Fruit fly (Drosophila melanogaster) whole organism, embryonic: ENCODE measurements around the gene CG31793.

ENCODE experiments used
- Awh ChIP-seq: fragments of 200-800 bp; sonication (Bioruptor generic); IDR thresholded peaks from 2 replicates; pipeline ENCODE4, ENCODE4 v1.3.6; 2022; ENCODE audit warnings: missing biosample characterization, missing genetic modification characterization
- Bgb ChIP-seq: fragments of 200-800 bp; sonication (Bioruptor generic); IDR thresholded peaks from 2 replicates; pipeline ENCODE4 v1.3.6; 2022; ENCODE audit warnings: missing biosample characterization, missing genetic modification characterization; ENCODE audit not compliant: partially characterized antibody
- CG10959 ChIP-seq: fragments of 200-800 bp; sonication (Bioruptor generic); IDR thresholded peaks from 2 replicates; pipeline ENCODE4 v1.3.6; 2022; ENCODE audit warnings: missing biosample characterization, missing genetic modification characterization
- CG14710 ChIP-seq: fragments of 200-800 bp; sonication (Bioruptor generic); optimal IDR thresholded peaks from 3 replicates; lab custom pipeline; 2019; ENCODE audit warnings: missing biosample characterization, mild to moderate bottlenecking, missing genetic modification characterization, moderate library complexity
- CG14860 ChIP-seq: fragments of 200-800 bp; sonication (Bioruptor generic); IDR thresholded peaks from 3 replicates; pipeline ENCODE4 v1.3.6; 2022; ENCODE audit warnings: missing biosample characterization, missing genetic modification characterization; ENCODE audit not compliant: partially characterized antibody
- CG1647 ChIP-seq: fragments of 200-800 bp; sonication (Bioruptor generic); optimal IDR thresholded peaks from 3 replicates; lab custom pipeline; 2016; ENCODE audit warnings: missing biosample characterization, missing genetic modification characterization
- CG16779 ChIP-seq: fragments of 200-800 bp; sonication (Bioruptor generic); IDR thresholded peaks from 2 replicates; pipeline ENCODE4 v1.3.6; 2022; ENCODE audit warnings: missing biosample characterization, missing genetic modification characterization
- CG17385 ChIP-seq: fragments of 200-800 bp; sonication (Bioruptor generic); optimal IDR thresholded peaks from 3 replicates; lab custom pipeline; 2018; ENCODE audit warnings: missing biosample characterization, mild to moderate bottlenecking, missing genetic modification characterization
- CG17829 ChIP-seq: fragments of 200-800 bp; optimal IDR thresholded peaks from 2 replicates; lab custom pipeline; 2019; ENCODE audit warnings: missing biosample characterization, mild to moderate bottlenecking, missing genetic modification characterization, moderate library complexity
- CG18619 ChIP-seq: fragments of 200-800 bp; sonication (Bioruptor generic); optimal IDR thresholded peaks from 3 replicates; lab custom pipeline; 2017; ENCODE audit warnings: missing biosample characterization, mild to moderate bottlenecking, missing genetic modification characterization
- CG31224 ChIP-seq: fragments of 200-800 bp; sonication (Bioruptor generic); IDR thresholded peaks from 2 replicates; pipeline ENCODE4 v1.3.6; 2022; ENCODE audit warnings: missing biosample characterization, missing genetic modification characterization
- CG31388 ChIP-seq: fragments of 200-800 bp; sonication (Bioruptor generic); optimal IDR thresholded peaks from 2 replicates; lab custom pipeline; 2016; ENCODE audit warnings: missing biosample characterization, missing genetic modification characterization
- CG34376 ChIP-seq: fragments of 200-800 bp; sonication (Bioruptor generic); optimal IDR thresholded peaks from 2 replicates; lab custom pipeline; 2018; ENCODE audit warnings: missing biosample characterization, mild to moderate bottlenecking, missing genetic modification characterization
- CG6683 ChIP-seq: fragments of 200-800 bp; sonication (Bioruptor generic); optimal IDR thresholded peaks from 2 replicates; lab custom pipeline; 2017; ENCODE audit warnings: missing biosample characterization, mild to moderate bottlenecking, missing genetic modification characterization, missing genetic modification reagents
- CG6765 ChIP-seq: fragments of 200-800 bp; sonication (Bioruptor generic); optimal IDR thresholded peaks from 3 replicates; lab custom pipeline; 2017; ENCODE audit warnings: missing biosample characterization, mild to moderate bottlenecking, missing genetic modification characterization
- CG7963 ChIP-seq: fragments of 200-800 bp; sonication (Bioruptor generic); IDR thresholded peaks from 3 replicates; pipeline ENCODE4 v1.3.6; 2022; ENCODE audit warnings: missing biosample characterization, missing genetic modification characterization; ENCODE audit not compliant: partially characterized antibody
- CG8359 ChIP-seq: fragments of 200-800 bp; sonication (Bioruptor generic); optimal IDR thresholded peaks from 2 replicates; lab custom pipeline; 2017; ENCODE audit warnings: missing biosample characterization, mild to moderate bottlenecking, missing genetic modification characterization, borderline replicate concordance
- CG9817 ChIP-seq: fragments of 200-800 bp; sonication (Bioruptor generic); optimal IDR thresholded peaks from 2 replicates; lab custom pipeline; 2018; ENCODE audit warnings: missing biosample characterization, mild to moderate bottlenecking, missing genetic modification characterization, moderate library complexity
- CkIIα-i1 ChIP-seq: fragments of 200-800 bp; sonication (Bioruptor generic); IDR thresholded peaks from 2 replicates; pipeline ENCODE4 v1.3.6; 2022; ENCODE audit warnings: missing biosample characterization, missing genetic modification characterization
- Dll ChIP-seq: fragments of 200-800 bp; sonication (Bioruptor generic); IDR thresholded peaks from 4 replicates; pipeline ENCODE4 v1.3.6; 2022; ENCODE audit warnings: missing biosample characterization, missing genetic modification characterization; ENCODE audit not compliant: partially characterized antibody
- Fer1 ChIP-seq: fragments of 200-800 bp; sonication (Bioruptor generic); optimal IDR thresholded peaks from 2 replicates; lab custom pipeline; 2017; ENCODE audit warnings: missing biosample characterization, mild to moderate bottlenecking, missing genetic modification characterization
- Fer2 ChIP-seq: fragments of 200-800 bp; sonication (Bioruptor generic); optimal IDR thresholded peaks from 2 replicates; lab custom pipeline; 2018; ENCODE audit warnings: missing biosample characterization, mild to moderate bottlenecking, missing genetic modification characterization, moderate library complexity
- Hr3 ChIP-seq: fragments of 200-800 bp; sonication (Bioruptor generic); optimal IDR thresholded peaks from 3 replicates; lab custom pipeline; 2016; ENCODE audit warnings: missing biosample characterization, missing genetic modification characterization
- Hr51 ChIP-seq, 2 experiments: fragments of 200-800 bp; sonication (Bioruptor generic); optimal IDR thresholded peaks; 2 replicates in 1 of 2; 3 replicates in 1 of 2; lab custom pipeline; 2016 to 2018; ENCODE audit warnings: missing biosample characterization in 2 of 2, missing genetic modification characterization in 2 of 2, mild to moderate bottlenecking in 1 of 2, moderate library complexity in 1 of 2
- MESR4 ChIP-seq: fragments of 200-800 bp; sonication (Bioruptor generic); optimal IDR thresholded peaks from 2 replicates; lab custom pipeline; 2018; ENCODE audit warnings: missing biosample characterization, mild to moderate bottlenecking, missing genetic modification characterization, moderate library complexity
- NC2β ChIP-seq: fragments of 200-800 bp; sonication (Bioruptor generic); optimal IDR thresholded peaks from 2 replicates; lab custom pipeline; 2016; ENCODE audit warnings: missing biosample characterization, missing genetic modification characterization
- Spps ChIP-seq: fragments of 200-800 bp; sonication (Bioruptor generic); optimal IDR thresholded peaks from 2 replicates; lab custom pipeline; 2018; ENCODE audit warnings: missing biosample characterization, mild to moderate bottlenecking, missing genetic modification characterization
- Stat92E ChIP-seq, 3 experiments: fragments of >200 bp in 2 of 3; fragments of 200-800 bp in 1 of 3; sonication (Bioruptor generic) in 1 of 3; optimal IDR thresholded peaks; 2 replicates each; lab custom pipeline; 2017 to 2019; ENCODE audit warnings: missing biosample characterization in 3 of 3, missing genetic modification characterization in 3 of 3, mild to moderate bottlenecking in 1 of 3, moderate library complexity in 1 of 3
- Tbp ChIP-seq: fragments of >200 bp; optimal IDR thresholded peaks from 2 replicates; lab custom pipeline; 2018; ENCODE audit warnings: missing biosample characterization, missing genetic modification characterization
- ase ChIP-seq: fragments of 200-800 bp; sonication (Bioruptor generic); IDR thresholded peaks from 3 replicates; pipeline ENCODE4 v1.3.6; 2022; ENCODE audit warnings: missing biosample characterization, missing genetic modification characterization
- bbx ChIP-seq: fragments of 200-800 bp; sonication (Bioruptor generic); IDR thresholded peaks from 2 replicates; pipeline ENCODE4 v1.3.6; 2022; ENCODE audit warnings: missing biosample characterization, missing genetic modification characterization; ENCODE audit not compliant: partially characterized antibody
- chn ChIP-seq: fragments of 200-800 bp; sonication (Bioruptor generic); optimal IDR thresholded peaks from 2 replicates; lab custom pipeline; 2016; ENCODE audit warnings: missing biosample characterization, missing genetic modification characterization
- crc ChIP-seq: fragments of 200-800 bp; sonication (Bioruptor generic); optimal IDR thresholded peaks from 2 replicates; lab custom pipeline; 2016; ENCODE audit warnings: missing biosample characterization, missing genetic modification characterization
- crol ChIP-seq: fragments of 200-800 bp; sonication (Bioruptor generic); IDR thresholded peaks from 2 replicates; pipeline ENCODE4 v1.3.6; 2022; ENCODE audit warnings: missing biosample characterization, missing genetic modification characterization
- dpn ChIP-seq, 2 experiments: fragments of 200-800 bp; sonication (Bioruptor generic); optimal IDR thresholded peaks; 3 replicates each; lab custom pipeline; 2016; ENCODE audit warnings: missing biosample characterization in 2 of 2, missing genetic modification characterization in 2 of 2
- ems ChIP-seq: fragments of 200-800 bp; sonication (Bioruptor generic); optimal IDR thresholded peaks from 3 replicates; lab custom pipeline; 2016; ENCODE audit warnings: missing biosample characterization, missing genetic modification characterization
- ftz-f1 ChIP-seq: fragments of 200-800 bp; sonication (Bioruptor generic); optimal IDR thresholded peaks from 2 replicates; lab custom pipeline; 2016; ENCODE audit warnings: missing biosample characterization, missing genetic modification characterization
- h ChIP-seq: fragments of >200 bp; optimal IDR thresholded peaks from 2 replicates; lab custom pipeline; 2017
- lmd ChIP-seq: fragments of 200-800 bp; sonication (Bioruptor generic); IDR thresholded peaks from 2 replicates; pipeline ENCODE4 v1.3.6; 2022; ENCODE audit warnings: missing biosample characterization, missing genetic modification characterization
- lola ChIP-seq, 3 experiments: fragments of >200 bp in 2 of 3; fragments of 200-800 bp in 1 of 3; sonication (Bioruptor generic) in 1 of 3; optimal IDR thresholded peaks; 2 replicates each; lab custom pipeline; 2017 to 2019; ENCODE audit warnings: missing biosample characterization in 3 of 3, missing genetic modification characterization in 3 of 3, mild to moderate bottlenecking in 1 of 3, moderate library complexity in 1 of 3
- mam ChIP-seq: fragments of 200-800 bp; sonication (Bioruptor generic); optimal IDR thresholded peaks from 3 replicates; lab custom pipeline; 2016; ENCODE audit warnings: missing biosample characterization, missing genetic modification characterization
- odd ChIP-seq: fragments of 200-800 bp; sonication (Bioruptor generic); optimal IDR thresholded peaks from 2 replicates; lab custom pipeline; 2017; ENCODE audit warnings: missing biosample characterization, mild to moderate bottlenecking, missing genetic modification characterization
- pros ChIP-seq: fragments of 200-800 bp; sonication (Bioruptor generic); optimal IDR thresholded peaks from 3 replicates; lab custom pipeline; 2019; ENCODE audit warnings: missing biosample characterization, mild to moderate bottlenecking, missing genetic modification characterization, moderate library complexity
- pum ChIP-seq: fragments of 200-800 bp; sonication (Bioruptor generic); optimal IDR thresholded peaks from 2 replicates; lab custom pipeline; 2016; ENCODE audit warnings: missing biosample characterization, missing genetic modification characterization
- schlank ChIP-seq: fragments of 200-800 bp; sonication (Bioruptor generic); optimal IDR thresholded peaks from 2 replicates; lab custom pipeline; 2018; ENCODE audit warnings: missing biosample characterization, mild to moderate bottlenecking, missing genetic modification characterization
- ssp ChIP-seq: fragments of 200-800 bp; sonication (Bioruptor generic); IDR thresholded peaks from 2 replicates; pipeline ENCODE4 v1.3.6; 2022; ENCODE audit warnings: missing biosample characterization, missing genetic modification characterization
- tin ChIP-seq: fragments of 200-800 bp; sonication (Bioruptor generic); optimal IDR thresholded peaks from 3 replicates; lab custom pipeline; 2016; ENCODE audit warnings: missing biosample characterization, missing genetic modification characterization
- tll ChIP-seq, 2 experiments: fragments of 200-800 bp in 1 of 2; fragments of >200 bp in 1 of 2; sonication (Bioruptor generic) in 1 of 2; optimal IDR thresholded peaks; 2 replicates each; lab custom pipeline; 2017 to 2019; ENCODE audit warnings: missing biosample characterization in 2 of 2, missing genetic modification characterization in 2 of 2, mild to moderate bottlenecking in 1 of 2, moderate library complexity in 1 of 2
- tna ChIP-seq: fragments of 200-800 bp; sonication (Bioruptor generic); IDR thresholded peaks from 2 replicates; pipeline ENCODE4 v1.3.6; 2022; ENCODE audit warnings: missing biosample characterization, missing genetic modification characterization; ENCODE audit not compliant: partially characterized antibody
- tup ChIP-seq: fragments of 200-800 bp; sonication (Bioruptor generic); optimal IDR thresholded peaks from 2 replicates; lab custom pipeline; 2016; ENCODE audit warnings: missing biosample characterization, mild to moderate bottlenecking, missing genetic modification characterization, moderate library complexity
- wor ChIP-seq: fragments of 200-800 bp; sonication (Bioruptor generic); IDR thresholded peaks from 2 replicates; pipeline ENCODE4 v1.3.6; 2022; ENCODE audit warnings: missing biosample characterization, missing genetic modification characterization

The CG31793 gene

DNA sequence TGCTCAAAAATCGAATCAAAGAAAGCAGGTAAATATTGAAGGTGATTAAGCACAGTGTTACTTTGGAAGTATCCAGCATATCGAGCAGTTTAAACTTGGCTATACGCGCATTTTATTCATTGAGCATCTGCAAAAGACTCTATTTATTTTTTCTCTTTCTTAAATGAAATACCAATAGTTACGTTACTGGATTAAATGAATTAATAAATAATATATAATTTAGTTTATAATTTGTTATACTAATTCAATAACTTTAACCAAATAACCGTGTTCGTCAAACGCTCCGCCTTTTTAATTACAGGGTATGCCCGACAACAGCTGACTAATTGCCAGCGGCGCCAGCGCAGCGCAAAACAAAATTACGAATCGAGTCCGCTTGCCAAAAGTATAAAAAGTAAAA is 36.3 kb upstream of the CG31793 start (continued):
- TF ChIP-seq tll (GFP tag; optimal IDR thresholded peaks at IDR 0.05; lab: Kevin White, UChicago) (no peak), ems (GFP tag; lab: Kevin White, UChicago) (no peak), CG7963 (GFP tag; lab: Robert Waterston, UW) (no peak), Hr3 (GFP tag; lab: Kevin White, UChicago) (no peak), lmd (peak; percentile 48; the same call in 1 of the 2 replicates), schlank (tag; lab: Kevin White, UChicago) (no peak), CG6683 (GFP tag; lab: Kevin White, UChicago) (peak; percentile 37), Stat92E (GFP tag; optimal IDR thresholded peaks at IDR 0.05; lab: Kevin White, UChicago) (no peak), crol (GFP tag; lab: Robert Waterston, UW) (no peak), CG1647 (GFP tag; lab: Kevin White, UChicago) (no peak), odd (GFP tag; lab: Kevin White, UChicago) (no peak), CG18619 (GFP tag; lab: Kevin White, UChicago) (no peak), lola (GFP tag; optimal IDR thresholded peaks at IDR 0.05; lab: Kevin White, UChicago) (no peak), CG14710 (no peak), pros (GFP tag; lab: Kevin White, UChicago) (no peak), CG10959 (GFP tag; lab: Robert Waterston, UW) (no peak), Awh (GFP tag; lab: Robert Waterston, UW) (no peak; the same call in 1 of the 2 replicates), tin (GFP tag; lab: Kevin White, UChicago) (no peak), chn (GFP tag; lab: Kevin White, UChicago) (no peak), ftz-f1 (GFP tag; lab: Kevin White, UChicago) (no peak), CG14860 (GFP tag; lab: Robert Waterston, UW) (no peak), CG9817 (tag; lab: Kevin White, UChicago) (peak; percentile 51), NC2β (GFP tag; lab: Kevin White, UChicago) (no peak), CG17385 (GFP tag; lab: Kevin White, UChicago) (no peak), ssp (GFP tag; lab: Robert Waterston, UW) (no peak), CkIIα-i1 (GFP tag; lab: Robert Waterston, UW) (no peak), Bgb (GFP tag; lab: Robert Waterston, UW) (no peak), pum (GFP tag; lab: Kevin White, UChicago) (no peak), dpn (GFP tag; optimal IDR thresholded peaks at IDR 0.05; lab: Kevin White, UChicago) (no peak), Fer2 (tag; lab: Kevin White, UChicago) (no peak), CG31388 (no peak), Tbp (GFP tag; lab: Kevin White, UChicago) (no peak), wor (GFP tag; lab: Robert Waterston, UW) (no peak), h (no peak), CG34376 (GFP tag; lab: Kevin White, UChicago) (no peak), bbx (no peak), Hr51 (GFP tag; optimal IDR thresholded peaks at IDR 0.05; lab: Kevin White, UChicago) (peak in 1 of 2 experiments; percentile 47), Fer1 (GFP tag; lab: Kevin White, UChicago) (peak; percentile 66), CG17829 (tag; lab: Kevin White, UChicago) (peak; percentile 56), CG31224 (peak; percentile 62), MESR4 (GFP tag; lab: Kevin White, UChicago) (no peak), crc (no peak), Dll (GFP tag; lab: Robert Waterston, UW) (no peak), Spps (tag; lab: Kevin White, UChicago) (no peak), CG16779 (no peak), tup (GFP tag; lab: Kevin White, UChicago) (no peak), CG6765 (GFP tag; lab: Kevin White, UChicago) (peak; percentile 61), mam (GFP tag; lab: Kevin White, UChicago) (no peak), tna (no peak), ase (GFP tag; lab: Robert Waterston, UW) (no peak), CG8359 (GFP tag; lab: Kevin White, UChicago) (no peak)
